Worm (Caenorhabditis elegans): Measurements from ENCODE around the gene efa-6.
A peak's percentile ranks its signal among the peaks of the same experiment; 100 is the strongest.

efa-6 gene

ce11 chrIV:12614624-12615023 is at the start of gene efa-6:
Gene efa-6, minus strand, starts transcription at chrIV:12614724.
- TF ChIP-seq zip-4 (GFP tag; optimal IDR thresholded peaks at IDR 0.05) (no peak), nhr-47 (tag; optimal IDR thresholded peaks at IDR 0.05) (no peak), blmp-1 (tag; optimal IDR thresholded peaks at IDR 0.05) (no peak), lir-3 (tag; optimal IDR thresholded peaks at IDR 0.05; ENCODE audit: poor library complexity) (no peak), hpl-2 (GFP tag; optimal IDR thresholded peaks at IDR 0.05) (no peak), irx-1 (tag; optimal IDR thresholded peaks at IDR 0.05) (no peak), unc-130 (tag; optimal IDR thresholded peaks at IDR 0.05) (no peak), ceh-63 (GFP tag; optimal IDR thresholded peaks at IDR 0.05) (no peak), fkh-10 (GFP tag; optimal IDR thresholded peaks at IDR 0.05) (no peak), fos-1 (tag; optimal IDR thresholded peaks at IDR 0.05) (no peak), isw-1 (GFP tag; IDR thresholded peaks at IDR 0.05) (no peak), unc-62 (GFP tag; optimal IDR thresholded peaks at IDR 0.05) (no peak), egl-27 (tag; optimal IDR thresholded peaks at IDR 0.05) (no peak), mdl-1 (tag; optimal IDR thresholded peaks at IDR 0.05) (no peak), swsn-7 (tag; optimal IDR thresholded peaks at IDR 0.05) (no peak)

DNA sequence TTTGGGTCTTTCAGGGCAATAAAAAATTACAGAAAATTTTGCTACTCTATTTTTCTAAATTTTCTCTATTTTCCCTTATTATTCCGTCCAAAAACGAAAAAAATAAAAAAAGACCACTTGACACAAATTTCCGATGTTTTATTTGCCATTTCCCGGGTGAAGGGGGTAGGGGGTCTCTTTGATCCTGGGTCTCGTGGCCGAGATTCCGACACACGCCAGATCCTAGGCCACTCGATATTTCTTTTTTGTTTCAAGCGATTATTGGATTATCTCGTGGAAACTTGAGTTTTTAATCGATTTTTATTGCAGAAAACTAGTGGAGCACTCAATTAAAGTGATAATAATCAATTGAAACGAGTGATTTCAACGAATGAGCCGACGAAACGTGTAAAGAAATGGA is 38.6 kb upstream of the efa-6 start, which contains the start of the genes wdfy-3 and C26H9A.4:
Gene wdfy-3, plus strand, starts transcription at position 308 of the 400 bp plus-strand sequence.
Gene C26H9A.4, plus strand, starts transcription at position 317 of the 400 bp plus-strand sequence.
- TF ChIP-seq nhr-19 (GFP tag; conservative IDR thresholded peaks at IDR 0.05) (no peak), xbp-1 (tag; optimal IDR thresholded peaks at IDR 0.05) (no peak), blmp-1 (tag; optimal IDR thresholded peaks at IDR 0.05) (peak; percentile 31), aly-2 (tag; optimal IDR thresholded peaks at IDR 0.05) (no peak), elt-2 (tag; optimal IDR thresholded peaks at IDR 0.05) (no peak), nhr-90 (tag; optimal IDR thresholded peaks at IDR 0.05; ENCODE audit: poor library complexity) (peak; percentile 14), snpc-4 (tag; optimal IDR thresholded peaks at IDR 0.05) (no peak), nhr-237 (tag; optimal IDR thresholded peaks at IDR 0.05) (no peak), lin-35 (GFP tag; optimal IDR thresholded peaks at IDR 0.05) (peak in 1 of 2 experiments; percentile 8), mep-1 (tag; optimal IDR thresholded peaks at IDR 0.05) (peak; percentile 31), lin-14 (GFP tag; optimal IDR thresholded peaks at IDR 0.05) (no peak), nhr-76 (tag; optimal IDR thresholded peaks at IDR 0.05) (no peak), skn-1 (tag; optimal IDR thresholded peaks at IDR 0.05) (peak; percentile 17), ztf-4 (tag; optimal IDR thresholded peaks at IDR 0.05) (no peak), fkh-10 (GFP tag; optimal IDR thresholded peaks at IDR 0.05) (no peak), elt-3 (tag; optimal IDR thresholded peaks at IDR 0.05) (peak in 1 of 6 experiments; percentile 9), C34B4.2 (tag; optimal IDR thresholded peaks at IDR 0.05) (no peak), nhr-20 (tag; optimal IDR thresholded peaks at IDR 0.05) (no peak), tlp-1 (tag; optimal IDR thresholded peaks at IDR 0.05) (no peak), zip-4 (GFP tag; optimal IDR thresholded peaks at IDR 0.05) (no peak), mdl-1 (tag; optimal IDR thresholded peaks at IDR 0.05) (no peak), rnt-1 (tag; optimal IDR thresholded peaks at IDR 0.05) (peak; percentile 81), ceh-90 (tag; optimal IDR thresholded peaks at IDR 0.05) (peak; percentile 48), lir-3 (tag; optimal IDR thresholded peaks at IDR 0.05; ENCODE audit: poor library complexity) (peak; percentile 39), isw-1 (GFP tag; IDR thresholded peaks at IDR 0.05) (no peak), lsy-2 (tag; optimal IDR thresholded peaks at IDR 0.05) (peak in 1 of 2 experiments; percentile 37), sox-4 (tag; optimal IDR thresholded peaks at IDR 0.05) (no peak), pag-3 (tag; optimal IDR thresholded peaks at IDR 0.05; ENCODE audit: borderline replicate concordance, insufficient read depth) (no peak), nhr-71 (tag; optimal IDR thresholded peaks at IDR 0.05) (peak; percentile 27), fos-1 (tag; optimal IDR thresholded peaks at IDR 0.05) (no peak), ztf-11 (tag; optimal IDR thresholded peaks at IDR 0.05) (no peak), fkh-4 (tag; optimal IDR thresholded peaks at IDR 0.05; ENCODE audit: borderline replicate concordance) (no peak), dpl-1 (GFP tag; optimal IDR thresholded peaks at IDR 0.05) (peak in 2 of 3 experiments; percentile 32 to 33), nhr-11 (tag; optimal IDR thresholded peaks at IDR 0.05) (no peak), aha-1 (tag; optimal IDR thresholded peaks at IDR 0.05) (no peak), ceh-8 (GFP tag; optimal IDR thresholded peaks at IDR 0.05) (no peak), C16A3.4 (tag; optimal IDR thresholded peaks at IDR 0.05) (no peak), unc-30 (tag; optimal IDR thresholded peaks at IDR 0.05) (no peak), swsn-7 (tag; optimal IDR thresholded peaks at IDR 0.05) (no peak), efl-3 (GFP tag; optimal IDR thresholded peaks at IDR 0.05) (no peak), fkh-8 (tag; optimal IDR thresholded peaks at IDR 0.05) (peak; percentile 14), tbx-2 (tag; optimal IDR thresholded peaks at IDR 0.05) (peak; percentile 9), zag-1 (tag; optimal IDR thresholded peaks at IDR 0.05) (no peak)
